Worm (Caenorhabditis elegans) whole organism, early embryonic: Measurements from ENCODE around the gene lido-13.

Experiments
- aly-1 ChIP-seq: sonication (generic microtip); optimal IDR thresholded peaks from 2 replicates; lab custom pipeline; 2016; ENCODE audit warnings: missing genetic modification characterization, missing compliant biosample characterization
- ama-1 ChIP-seq: fragments of 150-350 bp; optimal IDR thresholded peaks from 2 replicates; lab custom pipeline; 2014
- ceh-13 ChIP-seq: fragments of 200-800 bp; sonication (Bioruptor generic); optimal IDR thresholded peaks from 2 replicates; lab custom pipeline; 2018; ENCODE audit warnings: mild to moderate bottlenecking, missing genetic modification characterization, missing compliant biosample characterization
- ceh-36 ChIP-seq: sonication (generic microtip); optimal IDR thresholded peaks from 2 replicates; lab custom pipeline; 2016; ENCODE audit warnings: missing genetic modification characterization, inconsistent platforms, missing compliant biosample characterization
- ets-7 ChIP-seq: sonication (generic microtip); optimal IDR thresholded peaks from 2 replicates; lab custom pipeline; 2016; ENCODE audit warnings: missing genotype, missing genetic modification characterization, missing compliant biosample characterization
- flt-1 ChIP-seq: fragments of 200-800 bp; sonication (Bioruptor generic); IDR thresholded peaks from 2 replicates; pipeline ENCODE4 v1.3.6; 2022; ENCODE audit warnings: missing genetic modification characterization, missing compliant biosample characterization
- pes-1 ChIP-seq: fragments of 200-800 bp; sonication (Bioruptor generic); IDR thresholded peaks from 2 replicates; pipeline ENCODE4 v1.3.6; 2022; ENCODE audit warnings: missing genetic modification reagents, missing genetic modification characterization, missing compliant biosample characterization

ce11 chrII:3053689-3054088 is 432 bp downstream of the lido-13 start:
- no peak for TF ChIP-seq ceh-36 (tag; lab: Kevin White, UChicago)
- no peak for TF ChIP-seq ets-7
- no peak for TF ChIP-seq aly-1 (tag; lab: Kevin White, UChicago)
- no peak for TF ChIP-seq ama-1 (lab: Kevin White, UChicago)
- TF ChIP-seq flt-1 = no peak
- no peak for TF ChIP-seq pes-1 (GFP tag; lab: Robert Waterston, UW)
- TF ChIP-seq ceh-13 (GFP tag; lab: Kevin White, UChicago) = no peak
